Worm (Caenorhabditis elegans) whole organism, mixed stage, embryonic: ENCODE data around the gene str-262.

Source experiments
- M03D4.4 ChIP-seq: sonication (generic microtip); optimal IDR thresholded peaks from 2 replicates; lab custom pipeline; 2017; ENCODE audit warnings: mild to moderate bottlenecking, missing genetic modification characterization, missing compliant biosample characterization
- drap-1 ChIP-seq: fragments of 200-800 bp; sonication (Bioruptor generic); optimal IDR thresholded peaks from 3 replicates; lab custom pipeline; 2018; ENCODE audit warnings: mild to moderate bottlenecking, missing genetic modification characterization, missing compliant biosample characterization
- elt-1 ChIP-seq: sonication (generic microtip); optimal IDR thresholded peaks from 2 replicates; lab custom pipeline; 2017; ENCODE audit warnings: missing genetic modification characterization, mild to moderate bottlenecking, missing compliant biosample characterization, antibody characterized with exemption, moderate library complexity, borderline replicate concordance; ENCODE audit not compliant: insufficient read depth
- lin-13 ChIP-seq: fragments of 150-350 bp; optimal IDR thresholded peaks from 2 replicates; lab custom pipeline; 2014; ENCODE audit warnings: missing biosample characterization, missing genetic modification characterization
- mep-1 ChIP-seq: fragments of 150-350 bp; optimal IDR thresholded peaks from 2 replicates; lab custom pipeline; 2017; ENCODE audit warnings: missing biosample characterization, missing genetic modification reagents, missing genetic modification characterization, inconsistent platforms
- nhr-237 ChIP-seq: fragments of 150-350 bp; optimal IDR thresholded peaks from 2 replicates; lab custom pipeline; 2014; ENCODE audit warnings: missing biosample characterization, missing genetic modification characterization
- nhr-76 ChIP-seq: sonication (generic microtip); optimal IDR thresholded peaks from 2 replicates; lab custom pipeline; 2017; ENCODE audit warnings: missing biosample characterization, missing genetic modification characterization
- pha-4 ChIP-seq: fragments of 150-350 bp; optimal IDR thresholded peaks from 2 replicates; lab custom pipeline; 2018; ENCODE audit warnings: missing biosample characterization, missing genetic modification reagents, missing genetic modification characterization
- sem-2 ChIP-seq: fragments of 200-800 bp; sonication (Bioruptor generic); optimal IDR thresholded peaks from 2 replicates; lab custom pipeline; 2018; ENCODE audit warnings: mild to moderate bottlenecking, missing genetic modification characterization, missing compliant biosample characterization
- sptf-1 ChIP-seq: sonication (generic microtip); optimal IDR thresholded peaks from 2 replicates; lab custom pipeline; 2017; ENCODE audit warnings: mild to moderate bottlenecking, missing genetic modification characterization, moderate library complexity, missing compliant biosample characterization
- unc-120 ChIP-seq: sonication (generic microtip); optimal IDR thresholded peaks from 2 replicates; lab custom pipeline; 2017; ENCODE audit warnings: missing genetic modification characterization, missing compliant biosample characterization; ENCODE audit not compliant: poor library complexity, severe bottlenecking
- unc-39 ChIP-seq: fragments of 150-350 bp; optimal IDR thresholded peaks from 2 replicates; lab custom pipeline; 2014; ENCODE audit warnings: missing biosample characterization, missing genetic modification characterization
- unc-62 ChIP-seq: fragments of 150-350 bp; optimal IDR thresholded peaks from 2 replicates; lab custom pipeline; 2014; ENCODE audit warnings: missing biosample characterization, missing genetic modification reagents, missing genetic modification characterization

DNA sequence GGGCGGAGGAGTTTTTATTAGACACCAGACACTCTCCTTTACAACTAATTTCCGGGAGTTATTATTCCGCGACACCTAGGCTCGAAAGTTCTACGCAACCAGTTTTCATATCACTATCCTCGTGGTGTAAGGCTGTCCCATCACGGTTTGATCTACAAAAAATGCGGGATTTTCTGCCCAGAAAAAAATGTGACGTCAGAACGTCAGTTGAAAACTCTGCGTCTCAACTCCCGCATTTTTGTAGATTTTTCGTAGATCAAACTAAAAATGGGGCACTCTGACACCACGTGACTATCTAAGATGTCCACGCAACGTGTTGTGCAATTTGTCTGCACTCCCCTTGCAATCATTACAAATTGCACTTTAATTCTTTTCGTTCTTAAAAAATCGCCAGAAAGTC is 12.2 kb upstream of the str-262 start, which contains the start of gene str-238:
- TF ChIP-seq sem-2 (GFP tag; lab: Kevin White, UChicago) (no peak), unc-120 (tag; lab: Kevin White, UChicago) (no peak), pha-4 (tag; lab: Kevin White, UChicago) (no peak), nhr-76 (tag; lab: Kevin White, UChicago) (no peak), unc-62 (no peak), lin-13 (tag; lab: Kevin White, UChicago) (no peak), sptf-1 (tag; lab: Kevin White, UChicago) (no peak), M03D4.4 (tag; lab: Kevin White, UChicago) (no peak), unc-39 (tag; lab: Kevin White, UChicago) (no peak), mep-1 (tag; lab: Kevin White, UChicago) (no peak), elt-1 (tag; lab: Kevin White, UChicago) (no peak), drap-1 (GFP tag; lab: Kevin White, UChicago) (no peak), nhr-237 (no peak)
